Worm (Caenorhabditis elegans): ENCODE data around the gene srh-115.

The srh-115 gene

DNA sequence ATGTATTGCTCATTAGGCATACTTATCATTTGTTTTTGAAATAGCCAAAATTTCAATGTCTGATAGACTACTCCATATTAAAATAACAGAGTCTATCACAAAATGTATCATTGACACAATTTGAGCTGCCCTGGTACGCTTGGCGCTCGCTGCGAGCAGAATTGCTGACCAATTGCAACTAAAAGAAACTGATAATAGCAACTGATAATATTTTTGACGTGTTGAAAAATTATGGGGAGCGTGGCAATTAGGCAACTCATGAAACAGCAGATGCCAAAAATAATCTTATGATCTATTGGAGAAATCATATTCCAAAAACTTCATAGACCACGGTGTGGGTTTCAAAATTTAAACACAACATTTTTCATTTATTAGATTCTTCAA, 14.3 kb upstream of the srh-115 start:
- TF ChIP-seq elt-2 (tag; optimal IDR thresholded peaks at IDR 0.05) (peak; percentile 32), Y22D7AL.16 (tag; optimal IDR thresholded peaks at IDR 0.05) (no peak)

DNA sequence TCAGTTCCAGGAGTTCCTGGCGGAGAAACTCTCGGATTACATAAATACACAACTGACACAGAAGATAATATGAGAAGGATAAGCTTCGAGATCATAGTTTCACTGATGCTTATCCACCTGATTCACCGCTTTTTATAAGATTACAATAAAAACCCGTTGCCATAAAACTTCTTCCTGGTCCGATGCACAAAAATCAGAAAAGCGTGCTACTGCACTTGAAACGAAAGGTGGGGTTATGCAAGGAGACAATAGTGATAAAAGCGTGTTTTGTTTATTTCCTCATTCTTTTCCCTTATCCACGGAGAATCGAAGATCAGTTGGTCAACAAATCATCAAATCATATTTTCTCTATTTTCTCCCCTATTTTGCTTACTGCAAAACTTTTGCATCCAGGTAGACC, 13.0 kb upstream of the srh-115 start, which contains the start of gene Y68A4B.3:
Gene Y68A4B.3 (minus strand): TSS at position 101 of the 400 bp plus-strand sequence.
- TF ChIP-seq pag-3 (tag; optimal IDR thresholded peaks at IDR 0.05; ENCODE audit: borderline replicate concordance), result no peak
- TF ChIP-seq ztf-16 (tag; optimal IDR thresholded peaks at IDR 0.05), result no peak
- no peak for TF ChIP-seq elt-4 (tag; optimal IDR thresholded peaks at IDR 0.05)
- TF ChIP-seq ets-4 (tag; optimal IDR thresholded peaks at IDR 0.05), result no peak
- TF ChIP-seq madf-2 (tag; optimal IDR thresholded peaks at IDR 0.05), result no peak
- no peak for TF ChIP-seq lim-6 (tag; optimal IDR thresholded peaks at IDR 0.05)
- no peak for TF ChIP-seq ceh-19 (GFP tag; optimal IDR thresholded peaks at IDR 0.05)
- no peak for TF ChIP-seq ceh-48 (tag; optimal IDR thresholded peaks at IDR 0.05)
- no peak for TF ChIP-seq ceh-18 (tag; optimal IDR thresholded peaks at IDR 0.05)
- TF ChIP-seq hlh-15 (tag; optimal IDR thresholded peaks at IDR 0.05), result no peak
- no peak for TF ChIP-seq eyg-1 (tag; optimal IDR thresholded peaks at IDR 0.05)
- TF ChIP-seq pha-2 (tag; optimal IDR thresholded peaks at IDR 0.05), result no peak
- TF ChIP-seq C08G9.2 (tag; optimal IDR thresholded peaks at IDR 0.05), result no peak
- no peak for TF ChIP-seq hlh-13 (GFP tag; optimal IDR thresholded peaks at IDR 0.05)
- TF ChIP-seq rnt-1 (tag; optimal IDR thresholded peaks at IDR 0.05), result no peak
- TF ChIP-seq pat-9 (tag; optimal IDR thresholded peaks at IDR 0.05), result no peak
- no peak for TF ChIP-seq ceh-34 (tag; optimal IDR thresholded peaks at IDR 0.05)
- no peak for TF ChIP-seq ama-1 (optimal IDR thresholded peaks at IDR 0.05)
- TF ChIP-seq dmd-4 (tag; optimal IDR thresholded peaks at IDR 0.05; ENCODE audit: borderline replicate concordance), result no peak

DNA sequence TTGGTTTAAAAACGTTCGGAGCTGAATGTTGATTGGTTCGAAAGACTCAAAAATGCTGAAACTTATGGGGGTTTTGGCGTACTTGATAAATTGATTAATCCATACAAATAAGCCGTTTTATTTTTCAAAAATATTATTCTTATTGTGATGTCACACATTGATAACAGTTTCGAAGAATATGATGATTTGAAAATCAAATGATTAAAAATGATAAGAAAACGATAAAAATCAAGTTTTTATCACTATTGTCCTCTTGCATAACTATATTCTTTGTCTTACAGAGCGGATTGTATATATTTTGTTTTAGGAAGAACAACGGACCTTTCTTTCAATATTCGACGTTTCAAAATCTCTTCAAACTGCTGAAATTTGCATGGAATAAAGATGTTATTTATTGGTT, 12.5 kb upstream of the srh-115 start:
- TF ChIP-seq sdc-2 (tag; optimal IDR thresholded peaks at IDR 0.05) (no peak), unc-55 (GFP tag; optimal IDR thresholded peaks at IDR 0.05) (no peak), unc-86 (tag; optimal IDR thresholded peaks at IDR 0.05) (no peak), elt-2 (tag; optimal IDR thresholded peaks at IDR 0.05) (peak; percentile 37)

ce11 chrV:17245406-17245805, 10.1 kb upstream of the srh-115 start, which contains the start of gene clec-242:
Gene clec-242 (minus strand): TSS chrV:17245506.
- no peak for TF ChIP-seq ceh-9 (tag; optimal IDR thresholded peaks at IDR 0.05)
- TF ChIP-seq nhr-11 (tag; optimal IDR thresholded peaks at IDR 0.05), result no peak
- TF ChIP-seq ceh-18 (tag; optimal IDR thresholded peaks at IDR 0.05), result no peak
- TF ChIP-seq ceh-19 (GFP tag; optimal IDR thresholded peaks at IDR 0.05), result no peak
- no peak for TF ChIP-seq che-1 (tag; optimal IDR thresholded peaks at IDR 0.05)
- TF ChIP-seq pax-1 (tag; optimal IDR thresholded peaks at IDR 0.05), result no peak
- TF ChIP-seq ceh-6 (GFP tag; optimal IDR thresholded peaks at IDR 0.05), result no peak
- no peak for TF ChIP-seq elt-2 (tag; optimal IDR thresholded peaks at IDR 0.05)
- TF ChIP-seq eyg-1 (tag; optimal IDR thresholded peaks at IDR 0.05), result no peak
- TF ChIP-seq pqm-1 (tag; optimal IDR thresholded peaks at IDR 0.05), result no peak
- no peak for TF ChIP-seq ceh-22 (tag; optimal IDR thresholded peaks at IDR 0.05)
- TF ChIP-seq sox-4 (tag; optimal IDR thresholded peaks at IDR 0.05), result no peak
- no peak for TF ChIP-seq C38D4.7 (GFP tag; optimal IDR thresholded peaks at IDR 0.05)

ce11 chrV:17248915-17249314, 6.6 kb upstream of the srh-115 start, which contains the start of gene clec-243:
Gene clec-243 (minus strand): TSS chrV:17249015.
- TF ChIP-seq pros-1 (tag; optimal IDR thresholded peaks at IDR 0.05) (no peak), ztf-16 (tag; optimal IDR thresholded peaks at IDR 0.05) (no peak), K02D7.2 (tag; optimal IDR thresholded peaks at IDR 0.05) (no peak), elt-4 (tag; optimal IDR thresholded peaks at IDR 0.05) (no peak), hlh-30 (tag; optimal IDR thresholded peaks at IDR 0.05; ENCODE audit: insufficient read depth) (no peak), lin-11 (tag; optimal IDR thresholded peaks at IDR 0.05) (no peak)

All from whole organism, late embryonic.